In genomic region chrIV:1853934-1854438, ce11 we compare ENCODE assay signal across 1 worm cellular context.
TF ChIP-seq lines count a peak whose summit lies in the region.

No protein-coding gene starts in this region.

TF ChIP-seq in whole organism, L1 larva, 84 proteins besides CTCF, POLR2A, EP300 and RAD21 (continued from another document):
- TF ChIP-seq nhr-71 (tag; optimal IDR thresholded peaks at IDR 0.05; lab: Kevin White, UChicago) = peak; percentile 7
- no peak for TF ChIP-seq unc-98 (GFP tag; IDR thresholded peaks at IDR 0.05; lab: Robert Waterston, UW)
- TF ChIP-seq C04F5.9 (tag; optimal IDR thresholded peaks at IDR 0.05; lab: Kevin White, UChicago) = no peak
- TF ChIP-seq aha-1 (tag; optimal IDR thresholded peaks at IDR 0.05; lab: Kevin White, UChicago) = no peak
- TF ChIP-seq sox-4 (tag; optimal IDR thresholded peaks at IDR 0.05; lab: Kevin White, UChicago) = no peak
- TF ChIP-seq C34B4.2 (tag; optimal IDR thresholded peaks at IDR 0.05; lab: Kevin White, UChicago) = no peak
- no peak for TF ChIP-seq unc-86 (tag; optimal IDR thresholded peaks at IDR 0.05; lab: Kevin White, UChicago)
- TF ChIP-seq vab-15 (tag; optimal IDR thresholded peaks at IDR 0.05; lab: Kevin White, UChicago) = no peak
- TF ChIP-seq irx-1 (tag; optimal IDR thresholded peaks at IDR 0.05; lab: Kevin White, UChicago) = no peak
- TF ChIP-seq tbx-2 (tag; optimal IDR thresholded peaks at IDR 0.05; lab: Kevin White, UChicago) = no peak
- TF ChIP-seq blmp-1 (tag; optimal IDR thresholded peaks at IDR 0.05; lab: Kevin White, UChicago) = peak; percentile 94
- TF ChIP-seq nhr-28 (tag; optimal IDR thresholded peaks at IDR 0.05; lab: Kevin White, UChicago) = no peak
- TF ChIP-seq egl-13 (tag; optimal IDR thresholded peaks at IDR 0.05; lab: Kevin White, UChicago) = no peak
- no peak for TF ChIP-seq nhr-237 (tag; optimal IDR thresholded peaks at IDR 0.05; lab: Kevin White, UChicago)
- no peak for TF ChIP-seq fkh-10 (GFP tag; optimal IDR thresholded peaks at IDR 0.05; lab: Kevin White, UChicago)
- no peak for TF ChIP-seq ceh-82 (tag; optimal IDR thresholded peaks at IDR 0.05; lab: Kevin White, UChicago)
- no peak for TF ChIP-seq unc-62 (GFP tag; optimal IDR thresholded peaks at IDR 0.05; lab: Kevin White, UChicago)
- no peak for TF ChIP-seq xbp-1 (tag; optimal IDR thresholded peaks at IDR 0.05; lab: Kevin White, UChicago)
- TF ChIP-seq lin-15B (tag; optimal IDR thresholded peaks at IDR 0.05; lab: Kevin White, UChicago) = no peak
- no peak for TF ChIP-seq zag-1 (tag; optimal IDR thresholded peaks at IDR 0.05; lab: Kevin White, UChicago)
- no peak for TF ChIP-seq nhr-76 (tag; optimal IDR thresholded peaks at IDR 0.05; lab: Kevin White, UChicago)
- TF ChIP-seq snpc-4 (tag; optimal IDR thresholded peaks at IDR 0.05; lab: Kevin White, UChicago) = no peak
- no peak for TF ChIP-seq lin-13 (GFP tag; optimal IDR thresholded peaks at IDR 0.05; lab: Kevin White, UChicago)
- TF ChIP-seq rnt-1 (tag; optimal IDR thresholded peaks at IDR 0.05; lab: Kevin White, UChicago) = peak; percentile 11
- TF ChIP-seq elt-2 (tag; optimal IDR thresholded peaks at IDR 0.05; lab: Kevin White, UChicago) = no peak
- TF ChIP-seq nhr-77 (tag; optimal IDR thresholded peaks at IDR 0.05; lab: Kevin White, UChicago) = no peak
- TF ChIP-seq mab-9 (GFP tag; IDR thresholded peaks at IDR 0.05; lab: Robert Waterston, UW) = no peak
- peak; percentile 27 for TF ChIP-seq nhr-20 (tag; optimal IDR thresholded peaks at IDR 0.05; lab: Kevin White, UChicago)
- TF ChIP-seq fkh-4 (tag; optimal IDR thresholded peaks at IDR 0.05; lab: Kevin White, UChicago; ENCODE audit: borderline replicate concordance) = no peak
- TF ChIP-seq nhr-19 (GFP tag; conservative IDR thresholded peaks at IDR 0.05; lab: Robert Waterston, UW) = 0 out of 2 replicates have a peak, but pooled peaks have one; percentile 14
- TF ChIP-seq ama-1 (optimal IDR thresholded peaks at IDR 0.05; lab: Kevin White, UChicago) = no peak
- TF ChIP-seq ceh-63 (GFP tag; optimal IDR thresholded peaks at IDR 0.05; lab: Kevin White, UChicago) = no peak
- TF ChIP-seq zip-4 (GFP tag; optimal IDR thresholded peaks at IDR 0.05; lab: Kevin White, UChicago) = no peak
- no peak for TF ChIP-seq nhr-11 (tag; optimal IDR thresholded peaks at IDR 0.05; lab: Kevin White, UChicago)
